Worm (Caenorhabditis elegans): ENCODE data around the gene R04A9.3.

DNA sequence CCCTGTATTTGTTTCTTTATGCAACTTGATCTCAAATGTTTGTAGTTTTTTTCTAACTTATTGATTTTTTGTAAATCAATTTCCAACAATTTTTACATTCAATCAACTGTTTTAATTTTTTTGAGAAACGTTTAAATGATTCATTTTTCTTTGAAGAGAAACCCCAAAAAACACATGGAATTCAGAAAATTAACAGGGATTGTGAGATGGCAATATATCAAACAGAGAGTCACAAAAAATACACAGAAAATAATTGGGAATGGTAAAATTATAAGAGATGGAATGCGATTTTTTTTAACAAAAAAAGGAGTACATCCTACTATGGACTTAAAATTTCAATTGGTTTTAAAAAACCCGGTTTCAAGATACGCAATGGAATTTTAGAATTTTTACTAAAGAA, 46.0 kb downstream of the R04A9.3 start:
- TF ChIP-seq med-1 (GFP tag; optimal IDR thresholded peaks at IDR 0.05; ENCODE audit: insufficient read depth) (no peak), tab-1 (GFP tag; IDR thresholded peaks at IDR 0.05) (no peak), flt-1 (GFP tag; IDR thresholded peaks at IDR 0.05) (no peak), ref-1 (GFP tag; conservative IDR thresholded peaks at IDR 0.05) (no peak), cog-1 (tag; optimal IDR thresholded peaks at IDR 0.05) (no peak)

Data from whole organism, midembryonic.